Worm (Caenorhabditis elegans): Measurements from ENCODE around the gene C06A1.7.

Gene C06A1.7

ce11 chrII:10546784-10547087 is 18.0 kb upstream of the C06A1.7 start (continued):
- TF ChIP-seq ceh-82 (tag; optimal IDR thresholded peaks at IDR 0.05) (no peak), elt-3 (tag; optimal IDR thresholded peaks at IDR 0.05) (no peak), nhr-129 (tag; optimal IDR thresholded peaks at IDR 0.05) (no peak), nhr-77 (tag; optimal IDR thresholded peaks at IDR 0.05) (no peak), C34F6.9 (tag; optimal IDR thresholded peaks at IDR 0.05) (peak; percentile 9), alr-1 (tag; optimal IDR thresholded peaks at IDR 0.05) (no peak), ztf-11 (tag; optimal IDR thresholded peaks at IDR 0.05) (no peak), nhr-21 (tag; optimal IDR thresholded peaks at IDR 0.05) (no peak)

ce11 chrII:10547311-10547710 is 17.4 kb upstream of the C06A1.7 start:
- TF ChIP-seq nhr-129 (tag; optimal IDR thresholded peaks at IDR 0.05) (peak; percentile 0), lin-39 (tag; optimal IDR thresholded peaks at IDR 0.05) (no peak)

ce11 chrII:10547803-10548693 is 16.6 kb upstream of the C06A1.7 start:
- TF ChIP-seq nhr-129 (tag; optimal IDR thresholded peaks at IDR 0.05) (peak; percentile 79), gmeb-1 (tag; optimal IDR thresholded peaks at IDR 0.05) (peak; percentile 12), elt-3 (tag; optimal IDR thresholded peaks at IDR 0.05) (no peak), sma-9 (GFP tag; optimal IDR thresholded peaks at IDR 0.05) (peak; percentile 16), sma-9 (tag; optimal IDR thresholded peaks at IDR 0.05) (no peak), C34F6.9 (tag; optimal IDR thresholded peaks at IDR 0.05) (peak; percentile 7), skn-1 (tag; optimal IDR thresholded peaks at IDR 0.05) (no peak), ama-1 (optimal IDR thresholded peaks at IDR 0.05) (peak; percentile 86), ceh-82 (tag; optimal IDR thresholded peaks at IDR 0.05) (no peak), lin-11 (tag; optimal IDR thresholded peaks at IDR 0.05) (peak; percentile 23), unc-55 (GFP tag; optimal IDR thresholded peaks at IDR 0.05) (peak; percentile 6)

- no peak for TF ChIP-seq nhr-12 (tag; optimal IDR thresholded peaks at IDR 0.05)
- TF ChIP-seq skn-1 (tag; optimal IDR thresholded peaks at IDR 0.05): no peak
- TF ChIP-seq nhr-23 (tag; optimal IDR thresholded peaks at IDR 0.05): no peak
- TF ChIP-seq nhr-21 (tag; optimal IDR thresholded peaks at IDR 0.05): peak; percentile 66
- TF ChIP-seq unc-62 (GFP tag; optimal IDR thresholded peaks at IDR 0.05): no peak
- peak; percentile 86 for TF ChIP-seq lin-13 (GFP tag; optimal IDR thresholded peaks at IDR 0.05)
- no peak for TF ChIP-seq nhr-77 (tag; optimal IDR thresholded peaks at IDR 0.05)
- peak; percentile 71 for TF ChIP-seq crh-2 (tag; optimal IDR thresholded peaks at IDR 0.05)
- TF ChIP-seq nhr-11 (tag; optimal IDR thresholded peaks at IDR 0.05): peak; percentile 40
- no peak for TF ChIP-seq ZK546.5 (tag; optimal IDR thresholded peaks at IDR 0.05)
- peak; percentile 90 for TF ChIP-seq C34F6.9 (tag; optimal IDR thresholded peaks at IDR 0.05)
- TF ChIP-seq mbf-1 (tag; optimal IDR thresholded peaks at IDR 0.05): no peak
- peak; percentile 89 for TF ChIP-seq F13H6.1 (tag; optimal IDR thresholded peaks at IDR 0.05)
- TF ChIP-seq sma-3 (GFP tag; optimal IDR thresholded peaks at IDR 0.05): peak; percentile 61
- peak; percentile 93 for TF ChIP-seq lin-11 (tag; optimal IDR thresholded peaks at IDR 0.05)
- TF ChIP-seq blmp-1 (tag; optimal IDR thresholded peaks at IDR 0.05; ENCODE audit: insufficient read depth): peak; percentile 50
- TF ChIP-seq nhr-6 (tag; optimal IDR thresholded peaks at IDR 0.05): peak; percentile 29
- peak; percentile 92 for TF ChIP-seq nhr-129 (tag; optimal IDR thresholded peaks at IDR 0.05)
- no peak for TF ChIP-seq dmd-4 (tag; optimal IDR thresholded peaks at IDR 0.05)
- TF ChIP-seq peb-1 (tag; optimal IDR thresholded peaks at IDR 0.05): peak; percentile 58
- TF ChIP-seq nhr-10 (tag; optimal IDR thresholded peaks at IDR 0.05): no peak
- TF ChIP-seq alr-1 (tag; optimal IDR thresholded peaks at IDR 0.05): no peak
- TF ChIP-seq gmeb-1 (tag; optimal IDR thresholded peaks at IDR 0.05): peak; percentile 64
- peak; percentile 91 for TF ChIP-seq sem-4 (tag; optimal IDR thresholded peaks at IDR 0.05)
- TF ChIP-seq ama-1 (optimal IDR thresholded peaks at IDR 0.05): peak; percentile 95
- peak; percentile 78 for TF ChIP-seq ztf-4 (tag; optimal IDR thresholded peaks at IDR 0.05)
- peak; percentile 56 for TF ChIP-seq ceh-82 (tag; optimal IDR thresholded peaks at IDR 0.05)
- peak; percentile 80 for TF ChIP-seq ceh-16 (tag; optimal IDR thresholded peaks at IDR 0.05)
- TF ChIP-seq ztf-1 (GFP tag; conservative IDR thresholded peaks at IDR 0.05): no peak
- TF ChIP-seq ztf-11 (tag; optimal IDR thresholded peaks at IDR 0.05): no peak
- no peak for TF ChIP-seq unc-39 (tag; optimal IDR thresholded peaks at IDR 0.05)
- TF ChIP-seq lin-39 (tag; optimal IDR thresholded peaks at IDR 0.05): no peak
- TF ChIP-seq elt-1 (tag; optimal IDR thresholded peaks at IDR 0.05): no peak
- TF ChIP-seq nhr-25 (tag; optimal IDR thresholded peaks at IDR 0.05): peak; percentile 83
- TF ChIP-seq snpc-4 (tag; optimal IDR thresholded peaks at IDR 0.05): no peak
- no peak for TF ChIP-seq elt-3 (tag; optimal IDR thresholded peaks at IDR 0.05)
- peak; percentile 89 for TF ChIP-seq egl-27 (tag; optimal IDR thresholded peaks at IDR 0.05)
- TF ChIP-seq Y55F3AM.14 (GFP tag; optimal IDR thresholded peaks at IDR 0.05): peak; percentile 57
- no peak for TF ChIP-seq R02D3.7 (tag; optimal IDR thresholded peaks at IDR 0.05)
- TF ChIP-seq unc-55 (GFP tag; optimal IDR thresholded peaks at IDR 0.05): peak; percentile 84
- peak; percentile 88 for TF ChIP-seq sma-9 (GFP tag; optimal IDR thresholded peaks at IDR 0.05)
- TF ChIP-seq sma-9 (tag; optimal IDR thresholded peaks at IDR 0.05): no peak
Measured at ce11 chrII:10548778-10549671, 15.7 kb upstream of the C06A1.7 start.

All from whole organism, L2 larva.